Fruit fly (Drosophila melanogaster) whole organism, prepupa: ENCODE measurements around the gene CG1998.

Experiments used
- Blimp-1 ChIP-seq: fragments of 200-800 bp; sonication (Bioruptor generic); optimal IDR thresholded peaks from 3 replicates; lab custom pipeline; 2017; ENCODE audit warnings: missing biosample characterization, missing genetic modification characterization, mild to moderate bottlenecking, moderate library complexity, missing genetic modification reagents
- CG10631 ChIP-seq: fragments of 200-800 bp; sonication (Bioruptor generic); optimal IDR thresholded peaks from 2 replicates; lab custom pipeline; 2016; ENCODE audit warnings: missing biosample characterization, missing genetic modification characterization
- CG10669 ChIP-seq: fragments of 200-800 bp; sonication (Bioruptor generic); optimal IDR thresholded peaks from 3 replicates; lab custom pipeline; 2018; ENCODE audit warnings: missing biosample characterization, mild to moderate bottlenecking, missing genetic modification characterization, moderate library complexity
- CG11762 ChIP-seq: fragments of 200-800 bp; sonication (Bioruptor generic); optimal IDR thresholded peaks from 3 replicates; lab custom pipeline; 2016; ENCODE audit warnings: missing biosample characterization, missing genetic modification characterization; ENCODE audit not compliant: insufficient read depth
- CG11902 ChIP-seq: fragments of 200-800 bp; sonication (Bioruptor generic); optimal IDR thresholded peaks from 3 replicates; lab custom pipeline; 2016; ENCODE audit warnings: missing biosample characterization, missing genetic modification characterization
- CG15336 ChIP-seq: fragments of 200-800 bp; sonication (Bioruptor generic); IDR thresholded peaks from 2 replicates; pipeline ENCODE4 v1.3.6; 2022; ENCODE audit warnings: missing biosample characterization, missing genetic modification characterization
- CG1621 ChIP-seq: fragments of 200-800 bp; sonication (Bioruptor generic); optimal IDR thresholded peaks from 3 replicates; lab custom pipeline; 2018; ENCODE audit warnings: missing biosample characterization, mild to moderate bottlenecking, missing genetic modification characterization
- CG3032 ChIP-seq: fragments of 200-800 bp; optimal IDR thresholded peaks from 2 replicates; lab custom pipeline; 2019; ENCODE audit warnings: missing biosample characterization, mild to moderate bottlenecking, missing genetic modification characterization, moderate library complexity
- CG31627 ChIP-seq: fragments of 200-800 bp; sonication (Bioruptor generic); optimal IDR thresholded peaks from 3 replicates; lab custom pipeline; 2016; ENCODE audit warnings: missing biosample characterization, missing genetic modification characterization
- CG34406 ChIP-seq: fragments of 200-800 bp; sonication (Bioruptor generic); optimal IDR thresholded peaks from 3 replicates; lab custom pipeline; 2016; ENCODE audit warnings: missing biosample characterization, missing genetic modification characterization
- CG3919 ChIP-seq: fragments of 200-800 bp; sonication (Bioruptor generic); optimal IDR thresholded peaks from 3 replicates; lab custom pipeline; 2016; ENCODE audit warnings: missing biosample characterization, missing genetic modification characterization
- CG4318 ChIP-seq: fragments of 200-800 bp; sonication (Bioruptor generic); optimal IDR thresholded peaks from 3 replicates; lab custom pipeline; 2017; ENCODE audit warnings: missing biosample characterization, mild to moderate bottlenecking, missing genetic modification characterization
- CG6163 ChIP-seq: fragments of 200-800 bp; sonication (Bioruptor generic); IDR thresholded peaks from 3 replicates; pipeline ENCODE4 v1.3.6; 2022; ENCODE audit warnings: missing biosample characterization, missing genetic modification characterization
- CG6276 ChIP-seq: fragments of 200-800 bp; sonication (Bioruptor generic); optimal IDR thresholded peaks from 2 replicates; lab custom pipeline; 2017; ENCODE audit warnings: missing biosample characterization, mild to moderate bottlenecking, missing genetic modification characterization
- CG6808 ChIP-seq: fragments of 200-800 bp; sonication (Bioruptor generic); optimal IDR thresholded peaks from 3 replicates; lab custom pipeline; 2017; ENCODE audit warnings: missing biosample characterization, missing genetic modification characterization, mild to moderate bottlenecking, moderate library complexity, missing genetic modification reagents
- CG7368 ChIP-seq: fragments of 200-800 bp; sonication (Bioruptor generic); optimal IDR thresholded peaks from 3 replicates; lab custom pipeline; 2016; ENCODE audit warnings: missing biosample characterization, missing genetic modification characterization
- CG8119 ChIP-seq: fragments of 200-800 bp; sonication (Bioruptor generic); IDR thresholded peaks from 3 replicates; pipeline ENCODE4 v1.3.6; 2022; ENCODE audit warnings: missing biosample characterization, missing genetic modification characterization
- CG8319 ChIP-seq: fragments of 200-800 bp; sonication (Bioruptor generic); optimal IDR thresholded peaks from 3 replicates; lab custom pipeline; 2016; ENCODE audit warnings: missing biosample characterization, missing genetic modification characterization
- CG8632 ChIP-seq: fragments of 200-800 bp; sonication (Bioruptor generic); optimal IDR thresholded peaks from 3 replicates; lab custom pipeline; 2016; ENCODE audit warnings: missing biosample characterization, missing genetic modification characterization
- CG9139 ChIP-seq: fragments of 200-800 bp; sonication (Bioruptor generic); optimal IDR thresholded peaks from 3 replicates; lab custom pipeline; 2017; ENCODE audit warnings: missing biosample characterization, mild to moderate bottlenecking, missing genetic modification characterization
- Eip75B ChIP-seq: fragments of 200-800 bp; sonication (Bioruptor generic); optimal IDR thresholded peaks from 3 replicates; lab custom pipeline; 2016; ENCODE audit warnings: missing biosample characterization, missing genetic modification characterization
- Eip78C ChIP-seq: fragments of 200-800 bp; sonication (Bioruptor generic); peaks from one replicate; lab custom pipeline; 2016; ENCODE audit warnings: missing biosample characterization, missing genetic modification characterization
- Eip93F ChIP-seq: fragments of 200-800 bp; sonication (Bioruptor generic); optimal IDR thresholded peaks from 2 replicates; lab custom pipeline; 2016; ENCODE audit warnings: missing biosample characterization, mild to moderate bottlenecking, missing genetic modification characterization
- Ets21C ChIP-seq: fragments of 200-800 bp; sonication (Bioruptor generic); optimal IDR thresholded peaks from 3 replicates; lab custom pipeline; 2016; ENCODE audit warnings: missing biosample characterization, missing genetic modification characterization
- Gug ChIP-seq: fragments of 200-800 bp; sonication (Bioruptor generic); IDR thresholded peaks from 2 replicates; pipeline ENCODE4 v1.3.6; 2022; ENCODE audit warnings: missing biosample characterization, missing genetic modification characterization
- Hr38 ChIP-seq: sonication (Bioruptor generic); optimal IDR thresholded peaks from 2 replicates; lab custom pipeline; 2016; ENCODE audit warnings: missing biosample characterization, missing genetic modification characterization
- Hr4 ChIP-seq: fragments of 200-800 bp; sonication (Bioruptor generic); optimal IDR thresholded peaks from 3 replicates; lab custom pipeline; 2016; ENCODE audit warnings: missing biosample characterization, missing genetic modification characterization
- Lpt ChIP-seq: fragments of 200-800 bp; sonication (Bioruptor generic); optimal IDR thresholded peaks from 3 replicates; lab custom pipeline; 2016; ENCODE audit warnings: missing biosample characterization, missing genetic modification characterization
- Met ChIP-seq: fragments of 200-800 bp; sonication (Bioruptor generic); optimal IDR thresholded peaks from 3 replicates; lab custom pipeline; 2016; ENCODE audit warnings: missing biosample characterization, missing genetic modification characterization
- OdsH ChIP-seq: fragments of 200-800 bp; sonication (Bioruptor generic); optimal IDR thresholded peaks from 3 replicates; lab custom pipeline; 2016; ENCODE audit warnings: missing biosample characterization, missing genetic modification characterization
- Smox ChIP-seq: fragments of 200-800 bp; sonication (Bioruptor generic); optimal IDR thresholded peaks from 3 replicates; lab custom pipeline; 2016; ENCODE audit warnings: missing biosample characterization, missing genetic modification characterization
- Sox14 ChIP-seq: fragments of 200-800 bp; sonication (Bioruptor generic); optimal IDR thresholded peaks from 3 replicates; lab custom pipeline; 2016; ENCODE audit warnings: missing biosample characterization, missing genetic modification characterization
- Sox15 ChIP-seq: fragments of 200-800 bp; sonication (Bioruptor generic); optimal IDR thresholded peaks from 3 replicates; lab custom pipeline; 2016; ENCODE audit warnings: missing biosample characterization, missing genetic modification characterization
- achi ChIP-seq: fragments of 200-800 bp; sonication (Bioruptor generic); optimal IDR thresholded peaks from 3 replicates; lab custom pipeline; 2016; ENCODE audit warnings: missing biosample characterization, missing genetic modification characterization
- acj6 ChIP-seq: fragments of 200-800 bp; sonication (Bioruptor generic); optimal IDR thresholded peaks from 3 replicates; lab custom pipeline; 2016; ENCODE audit warnings: missing biosample characterization, missing genetic modification characterization
- cyc ChIP-seq: fragments of 200-800 bp; sonication (Bioruptor generic); optimal IDR thresholded peaks from 3 replicates; lab custom pipeline; 2016; ENCODE audit warnings: missing biosample characterization, missing genetic modification characterization
- dac ChIP-seq: fragments of 200-800 bp; sonication (Bioruptor generic); optimal IDR thresholded peaks from 2 replicates; lab custom pipeline; 2017; ENCODE audit warnings: missing biosample characterization, mild to moderate bottlenecking, missing genetic modification characterization
- dsx ChIP-seq: fragments of 200-800 bp; optimal IDR thresholded peaks from 3 replicates; lab custom pipeline; 2019; ENCODE audit warnings: missing biosample characterization, mild to moderate bottlenecking, missing genetic modification characterization, moderate library complexity; ENCODE audit not compliant: poor library complexity, severe bottlenecking
- fd59A ChIP-seq: fragments of 200-800 bp; sonication (Bioruptor generic); optimal IDR thresholded peaks from 2 replicates; lab custom pipeline; 2017; ENCODE audit warnings: missing biosample characterization, mild to moderate bottlenecking, missing genetic modification characterization, missing genetic modification reagents
- fd85E ChIP-seq: fragments of 200-800 bp; sonication (Bioruptor generic); optimal IDR thresholded peaks from 3 replicates; lab custom pipeline; 2016; ENCODE audit warnings: missing biosample characterization, missing genetic modification characterization
- lz ChIP-seq: fragments of 200-800 bp; sonication (Bioruptor generic); optimal IDR thresholded peaks from 3 replicates; lab custom pipeline; 2016; ENCODE audit warnings: missing biosample characterization, missing genetic modification characterization
- net ChIP-seq: fragments of 200-800 bp; sonication (Bioruptor generic); optimal IDR thresholded peaks from 3 replicates; lab custom pipeline; 2016; ENCODE audit warnings: missing biosample characterization, missing genetic modification characterization
- pdm3 ChIP-seq: fragments of 200-800 bp; sonication (Bioruptor generic); optimal IDR thresholded peaks from 3 replicates; lab custom pipeline; 2016; ENCODE audit warnings: missing biosample characterization, missing genetic modification characterization
- spab ChIP-seq: fragments of 200-800 bp; sonication (Bioruptor generic); optimal IDR thresholded peaks from 2 replicates; lab custom pipeline; 2017; ENCODE audit warnings: missing biosample characterization, mild to moderate bottlenecking, missing genetic modification characterization, missing genetic modification reagents
- ss ChIP-seq, 2 experiments: fragments of 200-800 bp; sonication (Bioruptor generic); optimal IDR thresholded peaks; 2 replicates in 1 of 2; 3 replicates in 1 of 2; lab custom pipeline; 2017 to 2018; ENCODE audit warnings: mild to moderate bottlenecking in 2 of 2, missing biosample characterization in 2 of 2, missing genetic modification characterization in 2 of 2, moderate library complexity in 1 of 2
- svp ChIP-seq: fragments of 200-800 bp; sonication (Bioruptor generic); peaks from one replicate; lab custom pipeline; 2016; ENCODE audit warnings: missing biosample characterization, missing genetic modification characterization
- topi ChIP-seq: fragments of 200-800 bp; sonication (Bioruptor generic); optimal IDR thresholded peaks from 3 replicates; lab custom pipeline; 2016; ENCODE audit warnings: missing biosample characterization, missing genetic modification characterization
- vri ChIP-seq: fragments of 200-800 bp; sonication (Bioruptor generic); optimal IDR thresholded peaks from 3 replicates; lab custom pipeline; 2016; ENCODE audit warnings: missing biosample characterization, mild to moderate bottlenecking, missing genetic modification characterization

Gene CG1998

dm6 chrX:13383770-13384169 is 29.1 kb downstream of the CG1998 start (continued):
- TF ChIP-seq CG3919 (peak; percentile 71), pdm3 (peak; percentile 73), CG8632 (GFP tag; lab: Kevin White, UChicago) (peak; percentile 42), fd85E (no peak), CG9139 (GFP tag; lab: Kevin White, UChicago) (peak; percentile 46), CG3032 (tag; lab: Kevin White, UChicago) (peak; percentile 15), dac (GFP tag; lab: Kevin White, UChicago) (peak; percentile 33), CG7368 (GFP tag; lab: Kevin White, UChicago) (peak; percentile 35), Gug (GFP tag; lab: Robert Waterston, UW) (peak; percentile 36; the same call in 1 of the 2 replicates), spab (GFP tag; lab: Kevin White, UChicago) (no peak), Eip78C (GFP tag; lab: Kevin White, UChicago) (peak; percentile 75), svp (GFP tag; lab: Kevin White, UChicago) (peak; percentile 83), CG31627 (GFP tag; lab: Kevin White, UChicago) (peak; percentile 71), CG6808 (GFP tag; lab: Kevin White, UChicago) (peak; percentile 59), Sox15 (GFP tag; lab: Kevin White, UChicago) (no peak), Hr38 (peak; percentile 46), CG11762 (GFP tag; lab: Kevin White, UChicago) (peak; percentile 2), net (GFP tag; lab: Kevin White, UChicago) (peak; percentile 77), Met (GFP tag; lab: Kevin White, UChicago) (peak; percentile 74), Blimp-1 (no peak), Ets21C (GFP tag; lab: Kevin White, UChicago) (peak; percentile 52), CG11902 (GFP tag; lab: Kevin White, UChicago) (peak; percentile 27), ss (GFP tag; optimal IDR thresholded peaks at IDR 0.05; lab: Kevin White, UChicago) (peak; percentile 56 to 62), Smox (peak; percentile 64)

dm6 chrX:13376520-13376919 is 36.4 kb downstream of the CG1998 start:
- TF ChIP-seq CG4318 (GFP tag; lab: Kevin White, UChicago): peak; percentile 28
- TF ChIP-seq CG8119 (GFP tag; lab: Robert Waterston, UW): peak; percentile 44; the same call in 1 of the 3 replicates
- peak; percentile 69 for TF ChIP-seq pdm3
- peak; percentile 52 for TF ChIP-seq OdsH (GFP tag; lab: Kevin White, UChicago)
- peak; percentile 14 for TF ChIP-seq dac (GFP tag; lab: Kevin White, UChicago)
- TF ChIP-seq CG10631: peak; percentile 56
- peak; percentile 51 for TF ChIP-seq Lpt (GFP tag; lab: Kevin White, UChicago)
- no peak for TF ChIP-seq Hr38
- peak; percentile 12 for TF ChIP-seq cyc (GFP tag; lab: Kevin White, UChicago)
- TF ChIP-seq CG11762 (GFP tag; lab: Kevin White, UChicago): peak; percentile 15
- peak; percentile 55 for TF ChIP-seq Hr4 (GFP tag; lab: Kevin White, UChicago)
- peak; percentile 48; the same call in 1 of the 2 replicates for TF ChIP-seq Gug (GFP tag; lab: Robert Waterston, UW)
- peak in 1 of 2 experiments; percentile 25 for TF ChIP-seq ss (GFP tag; optimal IDR thresholded peaks at IDR 0.05; lab: Kevin White, UChicago)
- peak; percentile 14 for TF ChIP-seq CG8319 (GFP tag; lab: Kevin White, UChicago)
- no peak for TF ChIP-seq fd85E
- TF ChIP-seq Sox14: peak; percentile 44
- no peak for TF ChIP-seq Eip93F (GFP tag; lab: Kevin White, UChicago)
- peak; percentile 13 for TF ChIP-seq lz (GFP tag; lab: Kevin White, UChicago)
- TF ChIP-seq Sox15 (GFP tag; lab: Kevin White, UChicago): peak; percentile 16
- peak; percentile 31 for TF ChIP-seq topi (GFP tag; lab: Kevin White, UChicago)
- peak; percentile 58 for TF ChIP-seq achi
- no peak for TF ChIP-seq Ets21C (GFP tag; lab: Kevin White, UChicago)
- TF ChIP-seq svp (GFP tag; lab: Kevin White, UChicago): peak; percentile 22
- peak; percentile 46 for TF ChIP-seq CG3032 (tag; lab: Kevin White, UChicago)
- TF ChIP-seq CG11902 (GFP tag; lab: Kevin White, UChicago): no peak
- peak; percentile 34 for TF ChIP-seq CG6276 (GFP tag; lab: Kevin White, UChicago)
- TF ChIP-seq CG7368 (GFP tag; lab: Kevin White, UChicago): peak; percentile 37
- TF ChIP-seq acj6 (GFP tag; lab: Kevin White, UChicago): peak; percentile 67
- peak; percentile 52 for TF ChIP-seq CG15336 (GFP tag; lab: Robert Waterston, UW)
- TF ChIP-seq vri (GFP tag; lab: Kevin White, UChicago): peak; percentile 16
- no peak for TF ChIP-seq dsx
- peak; percentile 52 for TF ChIP-seq CG8632 (GFP tag; lab: Kevin White, UChicago)
- peak; percentile 32 for TF ChIP-seq fd59A (GFP tag; lab: Kevin White, UChicago)
- peak; percentile 22 for TF ChIP-seq CG34406 (GFP tag; lab: Kevin White, UChicago)
- TF ChIP-seq net (GFP tag; lab: Kevin White, UChicago): peak; percentile 57
- peak; percentile 49 for TF ChIP-seq CG1621
- TF ChIP-seq CG10669 (GFP tag; lab: Kevin White, UChicago): peak; percentile 61
- TF ChIP-seq Eip75B (GFP tag; lab: Kevin White, UChicago): peak; percentile 51
- peak; percentile 68 for TF ChIP-seq CG6163
